Worm (Caenorhabditis elegans) whole organism, young adult: ENCODE data around the gene ZK470.4.

ENCODE experiments used
- B0261.1 ChIP-seq: sonication (generic microtip); optimal IDR thresholded peaks from 2 replicates; lab custom pipeline; 2016; ENCODE audit warnings: mild to moderate bottlenecking, missing genetic modification characterization, moderate library complexity, missing compliant biosample characterization
- C17E4.6 ChIP-seq: fragments of 200-800 bp; sonication (Bioruptor generic); IDR thresholded peaks from 2 replicates; pipeline ENCODE4 v1.3.6; 2022; ENCODE audit warnings: missing genetic modification reagents, missing genetic modification characterization, missing compliant biosample characterization
- F10E7.11 ChIP-seq: sonication (generic microtip); optimal IDR thresholded peaks from 2 replicates; lab custom pipeline; 2017; ENCODE audit warnings: mild to moderate bottlenecking, missing genetic modification characterization, moderate library complexity, missing compliant biosample characterization
- F55B11.4 ChIP-seq: sonication (generic microtip); optimal IDR thresholded peaks from 2 replicates; lab custom pipeline; 2016; ENCODE audit warnings: missing compliant biosample characterization, missing genetic modification characterization, borderline replicate concordance; ENCODE audit not compliant: insufficient read depth
- K11D2.4 ChIP-seq: fragments of 200-800 bp; sonication (Bioruptor generic); IDR thresholded peaks from 2 replicates; pipeline ENCODE4 v1.3.6; 2022; ENCODE audit warnings: missing genetic modification reagents, missing genetic modification characterization, missing compliant biosample characterization
- K12H6.12 ChIP-seq: fragments of 200-800 bp; sonication (Bioruptor generic); optimal IDR thresholded peaks from 2 replicates; lab custom pipeline; 2018; ENCODE audit warnings: mild to moderate bottlenecking, missing genetic modification characterization, missing compliant biosample characterization
- ZK185.1 ChIP-seq: sonication (generic microtip); optimal IDR thresholded peaks from 2 replicates; lab custom pipeline; 2016; ENCODE audit warnings: mild to moderate bottlenecking, missing genetic modification characterization, missing compliant biosample characterization; ENCODE audit not compliant: poor library complexity, severe bottlenecking
- ama-1 ChIP-seq, 3 experiments: fragments of 150-350 bp in 1 of 3; sonication (generic microtip) in 2 of 3; optimal IDR thresholded peaks; 2 replicates each; lab custom pipeline; 2014 to 2018; ENCODE audit warnings: missing biosample characterization in 2 of 3, missing genetic modification characterization in 2 of 3, missing genetic modification reagents in 2 of 3
- aptf-3 ChIP-seq: fragments of 200-800 bp; sonication (Bioruptor generic); IDR thresholded peaks from 2 replicates; pipeline ENCODE4 v1.3.6; 2022; ENCODE audit warnings: missing genetic modification characterization, missing compliant biosample characterization
- atf-7 ChIP-seq: sonication (generic microtip); optimal IDR thresholded peaks from 2 replicates; lab custom pipeline; 2017; ENCODE audit warnings: mild to moderate bottlenecking, missing genetic modification characterization, missing compliant biosample characterization
- ccch-3 ChIP-seq: fragments of 200-800 bp; sonication (Bioruptor generic); optimal IDR thresholded peaks from 2 replicates; lab custom pipeline; 2018; ENCODE audit warnings: mild to moderate bottlenecking, missing genetic modification characterization, missing compliant biosample characterization
- cebp-1 ChIP-seq, 2 experiments: fragments of 200-800 bp in 1 of 2; sonication (Bioruptor generic) in 1 of 2; sonication (generic microtip) in 1 of 2; IDR thresholded peaks in 1 of 2; optimal IDR thresholded peaks in 1 of 2; 2 replicates each; pipeline versions ENCODE4 v1.3.6 to Lab custom; 2017 to 2022; ENCODE audit warnings: missing compliant biosample characterization in 2 of 2, missing genetic modification characterization in 2 of 2, mild to moderate bottlenecking in 1 of 2, missing genetic modification reagents in 1 of 2, moderate library complexity in 1 of 2
- ceh-79 ChIP-seq: sonication (generic microtip); optimal IDR thresholded peaks from 2 replicates; lab custom pipeline; 2017; ENCODE audit warnings: mild to moderate bottlenecking, missing genetic modification characterization, missing compliant biosample characterization
- ceh-91 ChIP-seq: fragments of 200-800 bp; sonication (Bioruptor generic); IDR thresholded peaks from 2 replicates; pipeline ENCODE4 v1.3.6; 2022; ENCODE audit warnings: missing genetic modification reagents, missing genetic modification characterization, missing compliant biosample characterization
- chd-7 ChIP-seq: sonication (generic microtip); optimal IDR thresholded peaks from 2 replicates; lab custom pipeline; 2016; ENCODE audit warnings: mild to moderate bottlenecking, missing genetic modification characterization, moderate library complexity, missing compliant biosample characterization
- dox-1 ChIP-seq: fragments of 200-800 bp; sonication (Bioruptor generic); IDR thresholded peaks from 2 replicates; pipeline ENCODE4 v1.3.6; 2022; ENCODE audit warnings: missing genetic modification reagents, missing genetic modification characterization, missing compliant biosample characterization
- dpl-1 ChIP-seq: fragments of 150-350 bp; optimal IDR thresholded peaks from 2 replicates; lab custom pipeline; 2014; ENCODE audit warnings: missing biosample characterization, missing genetic modification reagents, missing genetic modification characterization
- egl-18 ChIP-seq: fragments of 200-800 bp; sonication (Bioruptor generic); IDR thresholded peaks from 2 replicates; pipeline ENCODE4 v1.3.6; 2022; ENCODE audit warnings: missing genetic modification reagents, missing genetic modification characterization, missing compliant biosample characterization
- egrh-3 ChIP-seq: fragments of 200-800 bp; sonication (Bioruptor generic); IDR thresholded peaks from 2 replicates; pipeline ENCODE4 v1.3.6; 2022; ENCODE audit warnings: missing genetic modification reagents, missing genetic modification characterization, missing compliant biosample characterization
- ekl-4 ChIP-seq: fragments of 200-800 bp; sonication (Bioruptor generic); IDR thresholded peaks from 2 replicates; pipeline ENCODE4 v1.3.6; 2022; ENCODE audit warnings: missing genetic modification reagents, missing genetic modification characterization, missing compliant biosample characterization
- him-1 ChIP-seq: sonication (generic microtip); optimal IDR thresholded peaks from 2 replicates; lab custom pipeline; 2016; ENCODE audit warnings: missing genotype, missing genetic modification reagents, missing genetic modification characterization, missing compliant biosample characterization
- hlh-12 ChIP-seq: sonication (generic microtip); optimal IDR thresholded peaks from 2 replicates; lab custom pipeline; 2016; ENCODE audit warnings: missing genetic modification characterization, missing compliant biosample characterization
- hmg-1.2 ChIP-seq: fragments of 200-800 bp; sonication (Bioruptor generic); IDR thresholded peaks from 2 replicates; pipeline ENCODE4 v1.3.6; 2022; ENCODE audit warnings: missing genetic modification reagents, missing genetic modification characterization, missing compliant biosample characterization
- lag-1 ChIP-seq: fragments of 200-800 bp; sonication (Bioruptor generic); IDR thresholded peaks from 2 replicates; pipeline ENCODE4 v1.3.6; 2022; ENCODE audit warnings: missing genetic modification reagents, missing genetic modification characterization, missing compliant biosample characterization
- let-607 ChIP-seq, 2 experiments: fragments of 200-800 bp in 1 of 2; sonication (Bioruptor generic) in 1 of 2; sonication (generic microtip) in 1 of 2; optimal IDR thresholded peaks; 2 replicates each; lab custom pipeline; 2016 to 2018; ENCODE audit warnings: mild to moderate bottlenecking in 2 of 2, missing compliant biosample characterization in 2 of 2, missing genetic modification characterization in 2 of 2, moderate library complexity in 2 of 2, missing genotype in 1 of 2
- lin-35 ChIP-seq, 3 experiments: fragments of 150-350 bp in 2 of 3; sonication (generic microtip) in 1 of 3; optimal IDR thresholded peaks; 2 replicates each; lab custom pipeline; 2014 to 2018; ENCODE audit warnings: missing biosample characterization in 3 of 3, missing genetic modification characterization in 3 of 3, missing genetic modification reagents in 3 of 3
- lin-40 ChIP-seq: sonication (generic microtip); optimal IDR thresholded peaks from 2 replicates; lab custom pipeline; 2016; ENCODE audit warnings: missing genetic modification characterization, mild to moderate bottlenecking, missing compliant biosample characterization, missing genotype, missing genetic modification reagents
- lsl-1 ChIP-seq: fragments of 200-800 bp; sonication (Bioruptor generic); optimal IDR thresholded peaks from 2 replicates; lab custom pipeline; 2018; ENCODE audit warnings: mild to moderate bottlenecking, missing genetic modification characterization, moderate library complexity, missing compliant biosample characterization
- madf-8 ChIP-seq: fragments of 200-800 bp; sonication (Bioruptor generic); conservative IDR thresholded peaks from 2 replicates; pipeline ENCODE4 v1.3.6; 2022; ENCODE audit warnings: missing genetic modification reagents, missing genetic modification characterization, missing compliant biosample characterization
- mcd-1 ChIP-seq: fragments of 200-800 bp; sonication (Bioruptor generic); IDR thresholded peaks from 2 replicates; pipeline ENCODE4 v1.3.6; 2022; ENCODE audit warnings: missing genetic modification reagents, missing genetic modification characterization, missing compliant biosample characterization
- nfyb-1 ChIP-seq: fragments of 200-800 bp; sonication (Bioruptor generic); IDR thresholded peaks from 2 replicates; pipeline ENCODE4 v1.3.6; 2022; ENCODE audit warnings: missing genetic modification reagents, missing genetic modification characterization, missing compliant biosample characterization
- nhr-120 ChIP-seq: fragments of 200-800 bp; sonication (Bioruptor generic); IDR thresholded peaks from 2 replicates; pipeline ENCODE4 v1.3.6; 2022; ENCODE audit warnings: missing genetic modification characterization, missing compliant biosample characterization
- nhr-27 ChIP-seq: fragments of 200-800 bp; sonication (Bioruptor generic); optimal IDR thresholded peaks from 2 replicates; lab custom pipeline; 2018; ENCODE audit warnings: mild to moderate bottlenecking, missing genetic modification characterization, moderate library complexity, missing compliant biosample characterization
- nhr-80 ChIP-seq: sonication (generic microtip); optimal IDR thresholded peaks from 2 replicates; lab custom pipeline; 2016; ENCODE audit warnings: missing genetic modification characterization, missing compliant biosample characterization
- repo-1 ChIP-seq: sonication (generic microtip); optimal IDR thresholded peaks from 2 replicates; lab custom pipeline; 2017; ENCODE audit warnings: mild to moderate bottlenecking, missing genetic modification characterization, missing compliant biosample characterization
- sdz-38 ChIP-seq: sonication (generic microtip); optimal IDR thresholded peaks from 2 replicates; lab custom pipeline; 2016; ENCODE audit warnings: missing genotype, missing genetic modification characterization, missing compliant biosample characterization
- sea-2 ChIP-seq: fragments of 200-800 bp; sonication (Bioruptor generic); IDR thresholded peaks from 2 replicates; pipeline ENCODE4 v1.3.6; 2022; ENCODE audit warnings: missing genetic modification characterization, missing compliant biosample characterization
- snpc-1.1 ChIP-seq: sonication (generic microtip); optimal IDR thresholded peaks from 2 replicates; lab custom pipeline; 2017; ENCODE audit warnings: missing genetic modification characterization, mild to moderate bottlenecking, missing compliant biosample characterization, antibody characterized with exemption, moderate library complexity, missing genotype, missing genetic modification reagents; ENCODE audit not compliant: insufficient read depth
- somi-1 ChIP-seq: fragments of 200-800 bp; sonication (Bioruptor generic); optimal IDR thresholded peaks from 2 replicates; lab custom pipeline; 2018; ENCODE audit warnings: mild to moderate bottlenecking, missing genetic modification characterization, missing compliant biosample characterization
- unc-62 ChIP-seq: fragments of 150-350 bp; optimal IDR thresholded peaks from 2 replicates; lab custom pipeline; 2014; ENCODE audit warnings: missing biosample characterization, missing genetic modification reagents, missing genetic modification characterization
- xnd-1 ChIP-seq: sonication (generic microtip); optimal IDR thresholded peaks from 2 replicates; lab custom pipeline; 2016; ENCODE audit warnings: missing genotype, missing genetic modification reagents, missing genetic modification characterization, missing compliant biosample characterization
- ztf-6 ChIP-seq: fragments of 200-800 bp; sonication (Bioruptor generic); IDR thresholded peaks from 2 replicates; pipeline ENCODE4 v1.3.6; 2022; ENCODE audit warnings: missing genetic modification reagents, missing genetic modification characterization, missing compliant biosample characterization

Gene ZK470.4

DNA sequence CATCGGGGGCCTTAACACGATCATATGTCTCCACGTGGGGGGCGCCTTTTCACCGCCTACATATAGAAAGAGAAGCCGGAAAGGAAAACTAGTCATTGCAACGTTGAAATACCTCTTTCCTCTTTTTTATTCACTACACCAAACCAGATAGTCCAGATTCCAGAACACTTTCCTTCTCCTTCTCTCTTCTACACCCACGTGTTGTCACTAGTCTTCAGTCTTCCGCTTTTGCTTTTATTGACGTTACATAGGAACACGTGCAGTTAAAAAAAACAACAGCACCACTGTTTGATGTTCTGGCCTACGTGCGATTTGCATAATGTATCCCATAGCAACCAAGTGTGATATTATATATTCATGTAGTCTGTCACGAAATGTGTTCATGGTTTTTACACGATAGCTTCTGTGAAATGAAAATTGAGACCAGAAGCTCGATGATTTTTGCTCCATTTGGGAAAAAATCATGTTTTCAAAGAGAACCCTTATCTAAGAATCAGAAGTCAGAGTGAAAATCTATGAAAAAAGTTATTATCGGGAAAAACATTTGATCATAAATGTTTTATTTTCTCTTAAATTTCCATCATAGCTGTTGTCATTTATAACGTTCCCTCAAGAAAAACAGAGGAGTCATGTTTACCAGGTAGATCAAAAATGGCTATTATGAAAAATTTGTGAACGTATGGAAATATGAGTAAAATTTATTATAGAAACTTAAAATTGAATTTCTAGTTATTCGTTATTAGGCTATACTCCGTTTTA, 3.9 kb upstream of the ZK470.4 start:
- no peak for TF ChIP-seq snpc-1.1
- no peak for TF ChIP-seq ccch-3 (GFP tag; lab: Kevin White, UChicago)
- TF ChIP-seq madf-8 (GFP tag; lab: Robert Waterston, UW) = no peak
- TF ChIP-seq dpl-1 (GFP tag; lab: Kevin White, UChicago) = no peak
- no peak for TF ChIP-seq cebp-1 (GFP tag; IDR thresholded peaks at IDR 0.05; lab: Robert Waterston, UW)
- peak; percentile 33 for TF ChIP-seq cebp-1 (tag; optimal IDR thresholded peaks at IDR 0.05; lab: Kevin White, UChicago)
- no peak for TF ChIP-seq C17E4.6 (GFP tag; lab: Robert Waterston, UW)
- TF ChIP-seq F10E7.11 = no peak
- 0 out of 2 replicates have a peak, but pooled peaks have one; percentile 25 for TF ChIP-seq dox-1 (GFP tag; lab: Robert Waterston, UW)
- no peak for TF ChIP-seq hlh-12 (tag; lab: Kevin White, UChicago)
- no peak for TF ChIP-seq B0261.1 (tag; lab: Kevin White, UChicago)
- TF ChIP-seq let-607 (tag; optimal IDR thresholded peaks at IDR 0.05; lab: Kevin White, UChicago) = no peak
- TF ChIP-seq mcd-1 (GFP tag; lab: Robert Waterston, UW) = no peak
- TF ChIP-seq somi-1 (GFP tag; lab: Kevin White, UChicago) = peak; percentile 45
- TF ChIP-seq, all 124 proteins: peak for 3

DNA sequence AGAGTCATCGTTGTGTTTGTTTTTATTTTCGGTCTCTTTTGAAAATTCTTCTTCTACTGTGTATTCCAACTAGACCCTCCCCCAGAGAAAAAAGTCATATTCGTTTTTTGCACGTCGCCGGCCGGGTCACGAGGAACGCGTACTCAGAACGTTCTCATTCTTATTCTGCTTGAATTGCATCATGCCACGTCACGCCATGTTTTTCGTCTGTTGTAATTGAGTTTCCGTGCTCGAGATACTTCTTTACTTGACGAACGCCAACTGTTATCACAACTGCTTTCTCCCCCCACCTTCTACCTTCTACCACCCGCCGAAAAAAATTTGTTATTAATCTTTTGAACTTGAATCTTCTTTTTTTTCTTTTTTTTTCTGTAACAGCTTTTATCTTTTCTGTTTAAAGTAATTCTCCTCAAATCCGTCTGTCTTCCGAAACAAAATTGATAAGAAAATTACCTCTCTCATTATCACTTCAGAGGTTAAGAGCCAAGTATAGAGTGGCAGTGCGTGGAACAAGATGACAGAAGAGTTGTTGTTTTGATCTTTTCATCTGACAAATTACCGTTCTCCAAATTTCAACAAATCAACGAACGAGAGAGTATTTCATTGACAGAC, 3.2 kb upstream of the ZK470.4 start:
- peak; percentile 48 for TF ChIP-seq nhr-80
- peak; percentile 14 for TF ChIP-seq K12H6.12
- peak in 1 of 2 experiments; percentile 34 for TF ChIP-seq let-607 (tag; optimal IDR thresholded peaks at IDR 0.05; lab: Kevin White, UChicago)
- TF ChIP-seq ekl-4 (GFP tag; lab: Robert Waterston, UW) = peak; percentile 62
- peak; percentile 16 for TF ChIP-seq ZK185.1
- peak; percentile 65 for TF ChIP-seq K11D2.4
- no peak for TF ChIP-seq atf-7 (tag; lab: Kevin White, UChicago)
- no peak for TF ChIP-seq ceh-91 (GFP tag; lab: Robert Waterston, UW)
- no peak for TF ChIP-seq nhr-120
- no peak for TF ChIP-seq chd-7 (tag; lab: Kevin White, UChicago)
- TF ChIP-seq lin-35 (GFP tag; optimal IDR thresholded peaks at IDR 0.05; lab: Kevin White, UChicago) = peak in 1 of 3 experiments; percentile 22
- peak; percentile 19 for TF ChIP-seq ama-1 (optimal IDR thresholded peaks at IDR 0.05; lab: Kevin White, UChicago)
- no peak for TF ChIP-seq ama-1 (GFP tag; optimal IDR thresholded peaks at IDR 0.05; lab: Kevin White, UChicago)
- peak; percentile 13 for TF ChIP-seq unc-62 (GFP tag; lab: Kevin White, UChicago)

DNA sequence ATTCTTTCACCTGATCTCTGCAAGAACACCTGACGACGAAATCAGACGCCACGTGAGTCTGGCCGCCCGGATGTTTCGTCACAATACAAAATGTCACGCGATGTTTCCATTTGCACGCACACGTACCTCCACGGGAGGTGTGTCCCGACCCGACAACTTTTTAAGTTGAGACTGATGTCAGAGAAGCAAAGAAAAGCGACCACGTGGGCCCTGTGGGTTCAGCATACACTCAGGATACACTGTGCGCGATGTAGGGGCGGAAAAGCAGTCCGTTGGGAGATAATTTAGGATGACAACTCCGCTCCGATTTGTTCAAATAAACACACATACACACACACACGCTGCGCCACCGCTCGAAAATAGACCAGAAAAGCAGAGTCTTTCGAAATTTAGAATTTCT, 2.6 kb upstream of the ZK470.4 start:
- TF ChIP-seq xnd-1 = no peak
- TF ChIP-seq nhr-27 = no peak
- peak; percentile 41 for TF ChIP-seq lin-40 (tag; lab: Kevin White, UChicago)
- peak; percentile 46 for TF ChIP-seq hmg-1.2 (GFP tag; lab: Robert Waterston, UW)
- no peak for TF ChIP-seq sdz-38
- no peak for TF ChIP-seq F55B11.4 (tag; lab: Kevin White, UChicago)
- TF ChIP-seq sea-2 (GFP tag; lab: Robert Waterston, UW) = no peak
- TF ChIP-seq ztf-6 (GFP tag; lab: Robert Waterston, UW) = no peak
- TF ChIP-seq lag-1 (GFP tag; lab: Robert Waterston, UW) = no peak
- TF ChIP-seq lsl-1 (GFP tag; lab: Kevin White, UChicago) = no peak
- TF ChIP-seq C17E4.6 (GFP tag; lab: Robert Waterston, UW) = no peak
- no peak for TF ChIP-seq him-1
- peak; percentile 52 for TF ChIP-seq nhr-80
- TF ChIP-seq repo-1 (tag; lab: Kevin White, UChicago) = no peak
- no peak for TF ChIP-seq ccch-3 (GFP tag; lab: Kevin White, UChicago)
- no peak for TF ChIP-seq ceh-79 (tag; lab: Kevin White, UChicago)
- TF ChIP-seq madf-8 (GFP tag; lab: Robert Waterston, UW) = no peak
- TF ChIP-seq egrh-3 (GFP tag; lab: Robert Waterston, UW) = no peak
- no peak for TF ChIP-seq egl-18 (GFP tag; lab: Robert Waterston, UW)
- peak; percentile 81 for TF ChIP-seq nfyb-1 (GFP tag; lab: Robert Waterston, UW)
- no peak for TF ChIP-seq aptf-3 (GFP tag; lab: Robert Waterston, UW)
- peak; percentile 90 for TF ChIP-seq cebp-1 (GFP tag; IDR thresholded peaks at IDR 0.05; lab: Robert Waterston, UW)
- TF ChIP-seq cebp-1 (tag; optimal IDR thresholded peaks at IDR 0.05; lab: Kevin White, UChicago) = peak; percentile 98
